Fruit fly (Drosophila melanogaster) whole organism, embryonic: Measurements from ENCODE around the gene mRpL4.

Experiments used
- Atf3 ChIP-seq: fragments of 200-800 bp; sonication (Bioruptor generic); optimal IDR thresholded peaks from 3 replicates; lab custom pipeline; 2016; ENCODE audit warnings: missing biosample characterization, missing genetic modification characterization
- CG11093 ChIP-seq: fragments of 200-800 bp; sonication (Bioruptor generic); IDR thresholded peaks from 3 replicates; pipeline ENCODE4 v1.3.6; 2022; ENCODE audit warnings: missing biosample characterization, missing genetic modification characterization
- CG12104 ChIP-seq: fragments of 200-800 bp; sonication (Bioruptor generic); optimal IDR thresholded peaks from 3 replicates; lab custom pipeline; 2016; ENCODE audit warnings: missing biosample characterization, missing genetic modification characterization
- CG12219 ChIP-seq: fragments of 200-800 bp; sonication (Bioruptor generic); optimal IDR thresholded peaks from 3 replicates; lab custom pipeline; 2018; ENCODE audit warnings: missing biosample characterization, mild to moderate bottlenecking, missing genetic modification characterization
- CG12236 ChIP-seq: fragments of 200-800 bp; sonication (Bioruptor generic); optimal IDR thresholded peaks from 2 replicates; lab custom pipeline; 2016; ENCODE audit warnings: missing biosample characterization, missing genetic modification characterization
- CG1233 ChIP-seq: fragments of 200-800 bp; sonication (Bioruptor generic); optimal IDR thresholded peaks from 4 replicates; lab custom pipeline; 2018; ENCODE audit warnings: missing biosample characterization, mild to moderate bottlenecking, missing genetic modification characterization
- CG17912 ChIP-seq: fragments of 200-800 bp; sonication (Bioruptor generic); optimal IDR thresholded peaks from 2 replicates; lab custom pipeline; 2018; ENCODE audit warnings: missing biosample characterization, mild to moderate bottlenecking, missing genetic modification characterization
- CG18619 ChIP-seq: fragments of 200-800 bp; sonication (Bioruptor generic); optimal IDR thresholded peaks from 3 replicates; lab custom pipeline; 2017; ENCODE audit warnings: missing biosample characterization, mild to moderate bottlenecking, missing genetic modification characterization
- CG2116 ChIP-seq: fragments of 200-800 bp; sonication (Bioruptor generic); optimal IDR thresholded peaks from 3 replicates; lab custom pipeline; 2018; ENCODE audit warnings: missing biosample characterization, mild to moderate bottlenecking, missing genetic modification characterization
- CG31388 ChIP-seq: fragments of 200-800 bp; sonication (Bioruptor generic); optimal IDR thresholded peaks from 2 replicates; lab custom pipeline; 2016; ENCODE audit warnings: missing biosample characterization, missing genetic modification characterization
- CG31441 ChIP-seq: fragments of 200-800 bp; sonication (Bioruptor generic); IDR thresholded peaks from 2 replicates; pipeline ENCODE4 v1.3.6; 2022; ENCODE audit warnings: missing biosample characterization, missing genetic modification characterization
- CG32772 ChIP-seq: fragments of 200-800 bp; sonication (Bioruptor generic); IDR thresholded peaks from 2 replicates; pipeline ENCODE4 v1.3.6; 2022; ENCODE audit warnings: missing biosample characterization, missing genetic modification characterization
- CG34422 ChIP-seq: fragments of 200-800 bp; sonication (Bioruptor generic); IDR thresholded peaks from 3 replicates; pipeline ENCODE4 v1.3.6; 2022; ENCODE audit warnings: missing biosample characterization, missing genetic modification characterization
- CG3838 ChIP-seq: fragments of 200-800 bp; sonication (Bioruptor generic); optimal IDR thresholded peaks from 3 replicates; lab custom pipeline; 2016; ENCODE audit warnings: missing biosample characterization, missing genetic modification characterization
- CG42726 ChIP-seq: fragments of 200-800 bp; sonication (Bioruptor generic); IDR thresholded peaks from 2 replicates; pipeline ENCODE4 v1.3.6; 2022; ENCODE audit warnings: missing biosample characterization, missing genetic modification characterization; ENCODE audit not compliant: partially characterized antibody
- CG43689 ChIP-seq: fragments of 200-800 bp; sonication (Bioruptor generic); IDR thresholded peaks from 2 replicates; pipeline ENCODE4 v1.3.6; 2022; ENCODE audit warnings: missing biosample characterization, missing genetic modification characterization
- CG6254 ChIP-seq: fragments of 200-800 bp; sonication (Bioruptor generic); optimal IDR thresholded peaks from 3 replicates; lab custom pipeline; 2017; ENCODE audit warnings: mild to moderate bottlenecking, missing biosample characterization, missing genetic modification reagents, missing genetic modification characterization
- CG6689 ChIP-seq: fragments of 200-800 bp; sonication (Bioruptor generic); IDR thresholded peaks from 2 replicates; pipeline ENCODE4 v1.3.6; 2022; ENCODE audit warnings: missing biosample characterization, missing genetic modification characterization
- CG7556 ChIP-seq: fragments of 200-800 bp; sonication (Bioruptor generic); optimal IDR thresholded peaks from 2 replicates; lab custom pipeline; 2017; ENCODE audit warnings: missing biosample characterization, mild to moderate bottlenecking, missing genetic modification characterization
- CG7928 ChIP-seq: fragments of 200-800 bp; sonication (Bioruptor generic); optimal IDR thresholded peaks from 2 replicates; lab custom pipeline; 2017; ENCODE audit warnings: missing biosample characterization, mild to moderate bottlenecking, missing genetic modification characterization
- CG9932 ChIP-seq: fragments of 200-800 bp; sonication (Bioruptor generic); IDR thresholded peaks from 2 replicates; pipeline ENCODE4 v1.3.6; 2022; ENCODE audit warnings: missing biosample characterization, missing genetic modification characterization
- Camta ChIP-seq: fragments of 200-800 bp; sonication (Bioruptor generic); optimal IDR thresholded peaks from 2 replicates; lab custom pipeline; 2016; ENCODE audit warnings: missing biosample characterization, missing genetic modification characterization
- CkIIα-i1 ChIP-seq: fragments of 200-800 bp; sonication (Bioruptor generic); IDR thresholded peaks from 2 replicates; pipeline ENCODE4 v1.3.6; 2022; ENCODE audit warnings: missing biosample characterization, missing genetic modification characterization
- CrebB ChIP-seq: fragments of 200-800 bp; sonication (Bioruptor generic); optimal IDR thresholded peaks from 3 replicates; lab custom pipeline; 2018; ENCODE audit warnings: missing biosample characterization, mild to moderate bottlenecking, missing genetic modification characterization
- Dbx ChIP-seq: fragments of 200-800 bp; sonication (Bioruptor generic); IDR thresholded peaks from 3 replicates; pipeline ENCODE4 v1.3.6; 2022; ENCODE audit warnings: missing biosample characterization, missing genetic modification characterization
- Drgx ChIP-seq: fragments of 200-800 bp; sonication (Bioruptor generic); IDR thresholded peaks from 2 replicates; pipeline ENCODE4 v1.3.6; 2022; ENCODE audit warnings: missing biosample characterization, missing genetic modification characterization
- Fer1 ChIP-seq: fragments of 200-800 bp; sonication (Bioruptor generic); optimal IDR thresholded peaks from 2 replicates; lab custom pipeline; 2017; ENCODE audit warnings: missing biosample characterization, mild to moderate bottlenecking, missing genetic modification characterization
- HLH54F ChIP-seq: fragments of 200-800 bp; sonication (Bioruptor generic); optimal IDR thresholded peaks from 3 replicates; lab custom pipeline; 2016; ENCODE audit warnings: missing biosample characterization, missing genetic modification characterization
- MESR4 ChIP-seq: fragments of 200-800 bp; sonication (Bioruptor generic); optimal IDR thresholded peaks from 2 replicates; lab custom pipeline; 2018; ENCODE audit warnings: missing biosample characterization, mild to moderate bottlenecking, missing genetic modification characterization, moderate library complexity
- NK7.1 ChIP-seq: fragments of 200-800 bp; sonication (Bioruptor generic); optimal IDR thresholded peaks from 3 replicates; lab custom pipeline; 2016; ENCODE audit warnings: missing biosample characterization, missing genetic modification characterization
- Oaz ChIP-seq: fragments of 200-800 bp; sonication (Bioruptor generic); IDR thresholded peaks from 2 replicates; pipeline ENCODE4 v1.3.6; 2022; ENCODE audit warnings: missing biosample characterization, missing genetic modification characterization
- Rfx ChIP-seq: fragments of 200-800 bp; sonication (Bioruptor generic); IDR thresholded peaks from 2 replicates; pipeline ENCODE4 v1.3.6; 2022; ENCODE audit warnings: missing biosample characterization, missing genetic modification characterization
- Stat92E ChIP-seq, 3 experiments: fragments of >200 bp in 2 of 3; fragments of 200-800 bp in 1 of 3; sonication (Bioruptor generic) in 1 of 3; optimal IDR thresholded peaks; 2 replicates each; lab custom pipeline; 2017 to 2019; ENCODE audit warnings: missing biosample characterization in 3 of 3, missing genetic modification characterization in 3 of 3, mild to moderate bottlenecking in 1 of 3, moderate library complexity in 1 of 3
- Vsx1 ChIP-seq: fragments of 200-800 bp; sonication (Bioruptor generic); optimal IDR thresholded peaks from 2 replicates; lab custom pipeline; 2017; ENCODE audit warnings: missing biosample characterization, mild to moderate bottlenecking, missing genetic modification characterization, missing genetic modification reagents
- cg ChIP-seq: fragments of 200-800 bp; sonication (Bioruptor generic); optimal IDR thresholded peaks from 3 replicates; lab custom pipeline; 2019; ENCODE audit warnings: missing biosample characterization, mild to moderate bottlenecking, missing genetic modification characterization, moderate library complexity
- eyg ChIP-seq: fragments of 200-800 bp; sonication (Bioruptor generic); optimal IDR thresholded peaks from 3 replicates; lab custom pipeline; 2016; ENCODE audit warnings: missing biosample characterization, missing genetic modification characterization
- fd64A ChIP-seq: fragments of 200-800 bp; sonication (Bioruptor generic); optimal IDR thresholded peaks from 3 replicates; lab custom pipeline; 2018; ENCODE audit warnings: missing biosample characterization, mild to moderate bottlenecking, missing genetic modification characterization
- fd96Cb ChIP-seq: fragments of 200-800 bp; sonication (Bioruptor generic); optimal IDR thresholded peaks from 2 replicates; lab custom pipeline; 2018; ENCODE audit warnings: missing biosample characterization, mild to moderate bottlenecking, missing genetic modification characterization, moderate library complexity
- ftz-f1 ChIP-seq: fragments of 200-800 bp; sonication (Bioruptor generic); optimal IDR thresholded peaks from 2 replicates; lab custom pipeline; 2016; ENCODE audit warnings: missing biosample characterization, missing genetic modification characterization
- gem ChIP-seq: fragments of 200-800 bp; sonication (Bioruptor generic); optimal IDR thresholded peaks from 2 replicates; lab custom pipeline; 2019; ENCODE audit warnings: missing biosample characterization, mild to moderate bottlenecking, missing genetic modification characterization, moderate library complexity
- jigr1 ChIP-seq: fragments of 200-800 bp; sonication (Bioruptor generic); IDR thresholded peaks from 3 replicates; pipeline ENCODE4 v1.3.6; 2022; ENCODE audit warnings: missing biosample characterization, missing genetic modification characterization
- kay ChIP-seq: fragments of 200-800 bp; sonication (Bioruptor generic); optimal IDR thresholded peaks from 2 replicates; lab custom pipeline; 2016; ENCODE audit warnings: missing biosample characterization, missing genetic modification characterization
- nerfin-2 ChIP-seq: fragments of 200-800 bp; sonication (Bioruptor generic); IDR thresholded peaks from 2 replicates; pipeline ENCODE4 v1.3.6; 2022; ENCODE audit warnings: missing biosample characterization, missing genetic modification characterization; ENCODE audit not compliant: partially characterized antibody
- odd ChIP-seq: fragments of 200-800 bp; sonication (Bioruptor generic); optimal IDR thresholded peaks from 2 replicates; lab custom pipeline; 2017; ENCODE audit warnings: missing biosample characterization, mild to moderate bottlenecking, missing genetic modification characterization
- pfk ChIP-seq: fragments of 200-800 bp; sonication (Bioruptor generic); optimal IDR thresholded peaks from 2 replicates; lab custom pipeline; 2018; ENCODE audit warnings: missing biosample characterization, mild to moderate bottlenecking, missing genetic modification characterization, moderate library complexity
- pho ChIP-seq: fragments of 200-800 bp; sonication (Bioruptor generic); optimal IDR thresholded peaks from 2 replicates; lab custom pipeline; 2016; ENCODE audit warnings: missing biosample characterization, missing genetic modification characterization
- pnt ChIP-seq: fragments of 200-800 bp; sonication (Bioruptor generic); optimal IDR thresholded peaks from 3 replicates; lab custom pipeline; 2016; ENCODE audit warnings: missing biosample characterization, missing genetic modification characterization
- slbo ChIP-seq: fragments of 200-800 bp; sonication (Bioruptor generic); IDR thresholded peaks from 2 replicates; pipeline ENCODE4 v1.3.6; 2022; ENCODE audit warnings: missing biosample characterization, missing genetic modification characterization
- slp2 ChIP-seq: fragments of 200-800 bp; sonication (Bioruptor generic); optimal IDR thresholded peaks from 2 replicates; lab custom pipeline; 2016; ENCODE audit warnings: missing biosample characterization, missing genetic modification characterization

The mRpL4 gene

dm6 chr2L:16317777-16318610 lies 10.9 kb downstream of the mRpL4 start (continued):
- TF ChIP-seq NK7.1 (GFP tag; lab: Kevin White, UChicago) (peak; percentile 40), CG18619 (GFP tag; lab: Kevin White, UChicago) (peak; percentile 40), ftz-f1 (GFP tag; lab: Kevin White, UChicago) (no peak), CG12104 (GFP tag; lab: Kevin White, UChicago) (peak; percentile 17), kay (GFP tag; lab: Kevin White, UChicago) (no peak), Rfx (GFP tag; lab: Robert Waterston, UW) (peak; percentile 55; the same call in 1 of the 2 replicates), Stat92E (GFP tag; optimal IDR thresholded peaks at IDR 0.05; lab: Kevin White, UChicago) (no peak), Drgx (GFP tag; lab: Robert Waterston, UW) (no peak), pho (GFP tag; lab: Kevin White, UChicago) (peak; percentile 39), pfk (GFP tag; lab: Kevin White, UChicago) (peak; percentile 48), slbo (0 out of 2 replicates have a peak, but pooled peaks have one; percentile 8), eyg (GFP tag; lab: Kevin White, UChicago) (peak; percentile 40), Fer1 (peak; percentile 72), CG31441 (GFP tag; lab: Robert Waterston, UW) (peak; percentile 24; the same call in 1 of the 2 replicates), CG1233 (GFP tag; lab: Kevin White, UChicago) (peak; percentile 15), CG31388 (no peak), CG6254 (GFP tag; lab: Kevin White, UChicago) (no peak), nerfin-2 (GFP tag; lab: Robert Waterston, UW) (no peak), CG34422 (no peak), Camta (GFP tag; lab: Kevin White, UChicago) (peak; percentile 4), CG7556 (peak; percentile 55), jigr1 (GFP tag; lab: Robert Waterston, UW) (no peak), odd (GFP tag; lab: Kevin White, UChicago) (peak; percentile 72), CG43689 (GFP tag; lab: Robert Waterston, UW) (no peak), CG32772 (GFP tag; lab: Robert Waterston, UW) (no peak), CG9932 (GFP tag; lab: Robert Waterston, UW) (peak; percentile 46; the same call in 1 of the 2 replicates), CG6689 (0 out of 2 replicates have a peak, but pooled peaks have one; percentile 12), CG2116 (GFP tag; lab: Kevin White, UChicago) (peak; percentile 27), Oaz (no peak), gem (tag; lab: Kevin White, UChicago) (peak; percentile 53), CG12219 (GFP tag; lab: Kevin White, UChicago) (no peak), Atf3 (GFP tag; lab: Kevin White, UChicago) (no peak), Dbx (GFP tag; lab: Robert Waterston, UW) (peak; percentile 62; the same call in 2 of the 3 replicates), CrebB (tag; lab: Kevin White, UChicago) (peak; percentile 43), fd96Cb (tag; lab: Kevin White, UChicago) (no peak), slp2 (GFP tag; lab: Kevin White, UChicago) (peak; percentile 24), CG42726 (no peak; the same call in 1 of the 2 replicates), CG3838 (GFP tag; lab: Kevin White, UChicago) (peak; percentile 44), pnt (GFP tag; lab: Kevin White, UChicago) (no peak), fd64A (peak; percentile 39), cg (no peak), CG7928 (no peak), CkIIα-i1 (GFP tag; lab: Robert Waterston, UW) (no peak), CG11093 (GFP tag; lab: Robert Waterston, UW) (no peak), CG12236 (peak; percentile 3), HLH54F (GFP tag; lab: Kevin White, UChicago) (no peak), CG17912 (GFP tag; lab: Kevin White, UChicago) (peak; percentile 57), MESR4 (no peak), Vsx1 (peak; percentile 77)
